Fruit fly (Drosophila melanogaster) whole organism, prepupa: ENCODE data around the gene CG4586.
A peak's percentile ranks its signal among the peaks of the same experiment; 100 is the strongest.

Experiments used
- Blimp-1 ChIP-seq: fragments of 200-800 bp; sonication (Bioruptor generic); optimal IDR thresholded peaks from 3 replicates; lab custom pipeline; 2017; ENCODE audit warnings: missing biosample characterization, missing genetic modification characterization, mild to moderate bottlenecking, moderate library complexity, missing genetic modification reagents
- CG10631 ChIP-seq: fragments of 200-800 bp; sonication (Bioruptor generic); optimal IDR thresholded peaks from 2 replicates; lab custom pipeline; 2016; ENCODE audit warnings: missing biosample characterization, missing genetic modification characterization
- CG10669 ChIP-seq: fragments of 200-800 bp; sonication (Bioruptor generic); optimal IDR thresholded peaks from 3 replicates; lab custom pipeline; 2018; ENCODE audit warnings: missing biosample characterization, mild to moderate bottlenecking, missing genetic modification characterization, moderate library complexity
- CG11294 ChIP-seq: fragments of 200-800 bp; sonication (Bioruptor generic); IDR thresholded peaks from 2 replicates; pipeline ENCODE4 v1.3.6; 2022; ENCODE audit warnings: missing biosample characterization, missing genetic modification characterization
- CG11902 ChIP-seq: fragments of 200-800 bp; sonication (Bioruptor generic); optimal IDR thresholded peaks from 3 replicates; lab custom pipeline; 2016; ENCODE audit warnings: missing biosample characterization, missing genetic modification characterization
- CG15336 ChIP-seq: fragments of 200-800 bp; sonication (Bioruptor generic); IDR thresholded peaks from 2 replicates; pipeline ENCODE4 v1.3.6; 2022; ENCODE audit warnings: missing biosample characterization, missing genetic modification characterization
- CG1621 ChIP-seq: fragments of 200-800 bp; sonication (Bioruptor generic); optimal IDR thresholded peaks from 3 replicates; lab custom pipeline; 2018; ENCODE audit warnings: missing biosample characterization, mild to moderate bottlenecking, missing genetic modification characterization
- CG16779 ChIP-seq: fragments of 200-800 bp; sonication (Bioruptor generic); optimal IDR thresholded peaks from 3 replicates; lab custom pipeline; 2017; ENCODE audit warnings: missing biosample characterization, mild to moderate bottlenecking, missing genetic modification characterization
- CG3032 ChIP-seq: fragments of 200-800 bp; optimal IDR thresholded peaks from 2 replicates; lab custom pipeline; 2019; ENCODE audit warnings: missing biosample characterization, mild to moderate bottlenecking, missing genetic modification characterization, moderate library complexity
- CG31627 ChIP-seq: fragments of 200-800 bp; sonication (Bioruptor generic); optimal IDR thresholded peaks from 3 replicates; lab custom pipeline; 2016; ENCODE audit warnings: missing biosample characterization, missing genetic modification characterization
- CG32006 ChIP-seq: fragments of 200-800 bp; sonication (Bioruptor generic); optimal IDR thresholded peaks from 3 replicates; lab custom pipeline; 2017; ENCODE audit warnings: missing biosample characterization, mild to moderate bottlenecking, missing genetic modification characterization
- CG34406 ChIP-seq: fragments of 200-800 bp; sonication (Bioruptor generic); optimal IDR thresholded peaks from 3 replicates; lab custom pipeline; 2016; ENCODE audit warnings: missing biosample characterization, missing genetic modification characterization
- CG4318 ChIP-seq: fragments of 200-800 bp; sonication (Bioruptor generic); optimal IDR thresholded peaks from 3 replicates; lab custom pipeline; 2017; ENCODE audit warnings: missing biosample characterization, mild to moderate bottlenecking, missing genetic modification characterization
- CG6163 ChIP-seq: fragments of 200-800 bp; sonication (Bioruptor generic); IDR thresholded peaks from 3 replicates; pipeline ENCODE4 v1.3.6; 2022; ENCODE audit warnings: missing biosample characterization, missing genetic modification characterization
- CG6276 ChIP-seq: fragments of 200-800 bp; sonication (Bioruptor generic); optimal IDR thresholded peaks from 2 replicates; lab custom pipeline; 2017; ENCODE audit warnings: missing biosample characterization, mild to moderate bottlenecking, missing genetic modification characterization
- CG6792 ChIP-seq: fragments of 200-800 bp; sonication (Bioruptor generic); optimal IDR thresholded peaks from 3 replicates; lab custom pipeline; 2016; ENCODE audit warnings: missing biosample characterization, missing genetic modification characterization
- CG6808 ChIP-seq: fragments of 200-800 bp; sonication (Bioruptor generic); optimal IDR thresholded peaks from 3 replicates; lab custom pipeline; 2017; ENCODE audit warnings: missing biosample characterization, missing genetic modification characterization, mild to moderate bottlenecking, moderate library complexity, missing genetic modification reagents
- CG6854 ChIP-seq: fragments of 200-800 bp; sonication (Bioruptor generic); optimal IDR thresholded peaks from 2 replicates; lab custom pipeline; 2017; ENCODE audit warnings: missing biosample characterization, mild to moderate bottlenecking, missing genetic modification characterization
- CG7368 ChIP-seq: fragments of 200-800 bp; sonication (Bioruptor generic); optimal IDR thresholded peaks from 3 replicates; lab custom pipeline; 2016; ENCODE audit warnings: missing biosample characterization, missing genetic modification characterization
- CG8119 ChIP-seq: fragments of 200-800 bp; sonication (Bioruptor generic); IDR thresholded peaks from 3 replicates; pipeline ENCODE4 v1.3.6; 2022; ENCODE audit warnings: missing biosample characterization, missing genetic modification characterization
- CG9139 ChIP-seq: fragments of 200-800 bp; sonication (Bioruptor generic); optimal IDR thresholded peaks from 3 replicates; lab custom pipeline; 2017; ENCODE audit warnings: missing biosample characterization, mild to moderate bottlenecking, missing genetic modification characterization
- Eip75B ChIP-seq: fragments of 200-800 bp; sonication (Bioruptor generic); optimal IDR thresholded peaks from 3 replicates; lab custom pipeline; 2016; ENCODE audit warnings: missing biosample characterization, missing genetic modification characterization
- Eip78C ChIP-seq: fragments of 200-800 bp; sonication (Bioruptor generic); peaks from one replicate; lab custom pipeline; 2016; ENCODE audit warnings: missing biosample characterization, missing genetic modification characterization
- Eip93F ChIP-seq: fragments of 200-800 bp; sonication (Bioruptor generic); optimal IDR thresholded peaks from 2 replicates; lab custom pipeline; 2016; ENCODE audit warnings: missing biosample characterization, mild to moderate bottlenecking, missing genetic modification characterization
- Ets21C ChIP-seq: fragments of 200-800 bp; sonication (Bioruptor generic); optimal IDR thresholded peaks from 3 replicates; lab custom pipeline; 2016; ENCODE audit warnings: missing biosample characterization, missing genetic modification characterization
- Ets96B ChIP-seq: fragments of 200-800 bp; optimal IDR thresholded peaks from 2 replicates; lab custom pipeline; 2019; ENCODE audit warnings: missing biosample characterization, mild to moderate bottlenecking, missing genetic modification characterization, moderate library complexity
- Gug ChIP-seq: fragments of 200-800 bp; sonication (Bioruptor generic); IDR thresholded peaks from 2 replicates; pipeline ENCODE4 v1.3.6; 2022; ENCODE audit warnings: missing biosample characterization, missing genetic modification characterization
- Hr38 ChIP-seq: sonication (Bioruptor generic); optimal IDR thresholded peaks from 2 replicates; lab custom pipeline; 2016; ENCODE audit warnings: missing biosample characterization, missing genetic modification characterization
- Hr39 ChIP-seq: fragments of 200-800 bp; sonication (Bioruptor generic); optimal IDR thresholded peaks from 2 replicates; lab custom pipeline; 2016; ENCODE audit warnings: missing biosample characterization, missing genetic modification characterization
- Hr4 ChIP-seq: fragments of 200-800 bp; sonication (Bioruptor generic); optimal IDR thresholded peaks from 3 replicates; lab custom pipeline; 2016; ENCODE audit warnings: missing biosample characterization, missing genetic modification characterization
- Lpt ChIP-seq: fragments of 200-800 bp; sonication (Bioruptor generic); optimal IDR thresholded peaks from 3 replicates; lab custom pipeline; 2016; ENCODE audit warnings: missing biosample characterization, missing genetic modification characterization
- Met ChIP-seq: fragments of 200-800 bp; sonication (Bioruptor generic); optimal IDR thresholded peaks from 3 replicates; lab custom pipeline; 2016; ENCODE audit warnings: missing biosample characterization, missing genetic modification characterization
- OdsH ChIP-seq: fragments of 200-800 bp; sonication (Bioruptor generic); optimal IDR thresholded peaks from 3 replicates; lab custom pipeline; 2016; ENCODE audit warnings: missing biosample characterization, missing genetic modification characterization
- Sox102F ChIP-seq: fragments of 200-800 bp; sonication (Bioruptor generic); optimal IDR thresholded peaks from 2 replicates; lab custom pipeline; 2016; ENCODE audit warnings: missing biosample characterization, mild to moderate bottlenecking, missing genetic modification characterization
- Sox14 ChIP-seq: fragments of 200-800 bp; sonication (Bioruptor generic); optimal IDR thresholded peaks from 3 replicates; lab custom pipeline; 2016; ENCODE audit warnings: missing biosample characterization, missing genetic modification characterization
- Sox15 ChIP-seq: fragments of 200-800 bp; sonication (Bioruptor generic); optimal IDR thresholded peaks from 3 replicates; lab custom pipeline; 2016; ENCODE audit warnings: missing biosample characterization, missing genetic modification characterization
- achi ChIP-seq: fragments of 200-800 bp; sonication (Bioruptor generic); optimal IDR thresholded peaks from 3 replicates; lab custom pipeline; 2016; ENCODE audit warnings: missing biosample characterization, missing genetic modification characterization
- acj6 ChIP-seq: fragments of 200-800 bp; sonication (Bioruptor generic); optimal IDR thresholded peaks from 3 replicates; lab custom pipeline; 2016; ENCODE audit warnings: missing biosample characterization, missing genetic modification characterization
- dac ChIP-seq: fragments of 200-800 bp; sonication (Bioruptor generic); optimal IDR thresholded peaks from 2 replicates; lab custom pipeline; 2017; ENCODE audit warnings: missing biosample characterization, mild to moderate bottlenecking, missing genetic modification characterization
- dsx ChIP-seq: fragments of 200-800 bp; optimal IDR thresholded peaks from 3 replicates; lab custom pipeline; 2019; ENCODE audit warnings: missing biosample characterization, mild to moderate bottlenecking, missing genetic modification characterization, moderate library complexity; ENCODE audit not compliant: poor library complexity, severe bottlenecking
- eg ChIP-seq: fragments of 200-800 bp; sonication (Bioruptor generic); IDR thresholded peaks from 3 replicates; pipeline ENCODE4 v1.3.6; 2022; ENCODE audit warnings: missing biosample characterization, missing genetic modification characterization
- esn ChIP-seq: fragments of 200-800 bp; sonication (Bioruptor generic); optimal IDR thresholded peaks from 2 replicates; lab custom pipeline; 2016; ENCODE audit warnings: missing biosample characterization, mild to moderate bottlenecking, missing genetic modification characterization, moderate library complexity
- fd59A ChIP-seq: fragments of 200-800 bp; sonication (Bioruptor generic); optimal IDR thresholded peaks from 2 replicates; lab custom pipeline; 2017; ENCODE audit warnings: missing biosample characterization, mild to moderate bottlenecking, missing genetic modification characterization, missing genetic modification reagents
- fd85E ChIP-seq: fragments of 200-800 bp; sonication (Bioruptor generic); optimal IDR thresholded peaks from 3 replicates; lab custom pipeline; 2016; ENCODE audit warnings: missing biosample characterization, missing genetic modification characterization
- fkh ChIP-seq: fragments of 200-800 bp; sonication (Bioruptor generic); optimal IDR thresholded peaks from 3 replicates; lab custom pipeline; 2017; ENCODE audit warnings: missing biosample characterization, mild to moderate bottlenecking, missing genetic modification characterization, moderate library complexity
- net ChIP-seq: fragments of 200-800 bp; sonication (Bioruptor generic); optimal IDR thresholded peaks from 3 replicates; lab custom pipeline; 2016; ENCODE audit warnings: missing biosample characterization, missing genetic modification characterization
- pdm3 ChIP-seq: fragments of 200-800 bp; sonication (Bioruptor generic); optimal IDR thresholded peaks from 3 replicates; lab custom pipeline; 2016; ENCODE audit warnings: missing biosample characterization, missing genetic modification characterization
- ss ChIP-seq, 2 experiments: fragments of 200-800 bp; sonication (Bioruptor generic); optimal IDR thresholded peaks; 2 replicates in 1 of 2; 3 replicates in 1 of 2; lab custom pipeline; 2017 to 2018; ENCODE audit warnings: mild to moderate bottlenecking in 2 of 2, missing biosample characterization in 2 of 2, missing genetic modification characterization in 2 of 2, moderate library complexity in 1 of 2
- svp ChIP-seq: fragments of 200-800 bp; sonication (Bioruptor generic); peaks from one replicate; lab custom pipeline; 2016; ENCODE audit warnings: missing biosample characterization, missing genetic modification characterization
- vri ChIP-seq: fragments of 200-800 bp; sonication (Bioruptor generic); optimal IDR thresholded peaks from 3 replicates; lab custom pipeline; 2016; ENCODE audit warnings: missing biosample characterization, mild to moderate bottlenecking, missing genetic modification characterization

Gene CG4586

dm6 chrX:6993350-6993749 lies 23.6 kb downstream of the CG4586 start, which contains the start of gene Inx7:
Inx7 (minus strand) TSS chrX:6993612.
- TF ChIP-seq CG15336 (no peak), CG9139 (no peak), Met (GFP tag; lab: Kevin White, UChicago) (no peak), Eip78C (GFP tag; lab: Kevin White, UChicago) (no peak), CG8119 (no peak), pdm3 (no peak), CG4318 (GFP tag; lab: Kevin White, UChicago) (no peak), dac (GFP tag; lab: Kevin White, UChicago) (no peak), CG6854 (GFP tag; lab: Kevin White, UChicago) (no peak), OdsH (GFP tag; lab: Kevin White, UChicago) (no peak), ss (GFP tag; optimal IDR thresholded peaks at IDR 0.05; lab: Kevin White, UChicago) (no peak), acj6 (GFP tag; lab: Kevin White, UChicago) (no peak)

dm6 chrX:6993753-6994152 lies 24.0 kb downstream of the CG4586 start:
- TF ChIP-seq pdm3 (peak; percentile 56), achi (GFP tag; lab: Kevin White, UChicago) (peak; percentile 47), Gug (GFP tag; lab: Robert Waterston, UW) (no peak; the same call in 1 of the 2 replicates), OdsH (GFP tag; lab: Kevin White, UChicago) (peak; percentile 62), CG6808 (no peak), CG31627 (GFP tag; lab: Kevin White, UChicago) (peak; percentile 89), CG6276 (GFP tag; lab: Kevin White, UChicago) (no peak), CG7368 (GFP tag; lab: Kevin White, UChicago) (no peak), Hr4 (GFP tag; lab: Kevin White, UChicago) (no peak), Sox102F (GFP tag; lab: Kevin White, UChicago) (peak; percentile 73), CG8119 (no peak), CG6163 (GFP tag; lab: Robert Waterston, UW) (peak; percentile 76), Hr39 (peak; percentile 88), CG3032 (tag; lab: Kevin White, UChicago) (no peak), fd85E (no peak), dsx (GFP tag; lab: Kevin White, UChicago) (no peak), fd59A (GFP tag; lab: Kevin White, UChicago) (no peak), Ets96B (tag; lab: Kevin White, UChicago) (no peak), esn (peak; percentile 86), svp (GFP tag; lab: Kevin White, UChicago) (peak; percentile 88), CG6792 (GFP tag; lab: Kevin White, UChicago) (peak; percentile 63), CG11902 (GFP tag; lab: Kevin White, UChicago) (peak; percentile 32), fkh (GFP tag; lab: Kevin White, UChicago) (no peak), net (GFP tag; lab: Kevin White, UChicago) (peak; percentile 25), CG11294 (GFP tag; lab: Robert Waterston, UW) (no peak), Eip78C (GFP tag; lab: Kevin White, UChicago) (peak; percentile 77), Blimp-1 (GFP tag; lab: Kevin White, UChicago) (peak; percentile 57), Lpt (GFP tag; lab: Kevin White, UChicago) (no peak), CG34406 (GFP tag; lab: Kevin White, UChicago) (peak; percentile 57), CG32006 (GFP tag; lab: Kevin White, UChicago) (peak; percentile 27), eg (GFP tag; lab: Robert Waterston, UW) (peak; percentile 40; the same call in 2 of the 3 replicates), Ets21C (GFP tag; lab: Kevin White, UChicago) (peak; percentile 81), CG15336 (0 out of 2 replicates have a peak, but pooled peaks have one; percentile 25), CG10631 (GFP tag; lab: Kevin White, UChicago) (peak; percentile 39), CG16779 (tag; lab: Kevin White, UChicago) (no peak), CG10669 (GFP tag; lab: Kevin White, UChicago) (no peak), Eip93F (GFP tag; lab: Kevin White, UChicago) (peak; percentile 34), vri (peak; percentile 76), Eip75B (peak; percentile 14), CG4318 (GFP tag; lab: Kevin White, UChicago) (no peak), Hr38 (GFP tag; lab: Kevin White, UChicago) (no peak), CG1621 (tag; lab: Kevin White, UChicago) (no peak), Sox14 (GFP tag; lab: Kevin White, UChicago) (peak; percentile 68), Sox15 (peak; percentile 48), acj6 (GFP tag; lab: Kevin White, UChicago) (peak; percentile 48)
